Worm (Caenorhabditis elegans) whole organism, L3 larva: Measurements from ENCODE around the gene zfp-1.

Experiments
- R02D3.7 ChIP-seq: fragments of 150-350 bp; optimal IDR thresholded peaks from 2 replicates; lab custom pipeline; 2014; ENCODE audit warnings: missing biosample characterization, missing genetic modification characterization
- ZK546.5 ChIP-seq: sonication (generic microtip); optimal IDR thresholded peaks from 2 replicates; lab custom pipeline; 2017; ENCODE audit warnings: missing biosample characterization, missing genetic modification characterization
- aly-2 ChIP-seq: fragments of 150-350 bp; optimal IDR thresholded peaks from 2 replicates; lab custom pipeline; 2014; ENCODE audit warnings: missing biosample characterization, missing genetic modification characterization
- ceh-16 ChIP-seq: sonication (generic microtip); optimal IDR thresholded peaks from 2 replicates; lab custom pipeline; 2017; ENCODE audit warnings: missing biosample characterization, missing genetic modification characterization
- ceh-28 ChIP-seq: fragments of 150-350 bp; optimal IDR thresholded peaks from 2 replicates; lab custom pipeline; 2014; ENCODE audit warnings: missing biosample characterization, missing genetic modification reagents, missing genetic modification characterization
- ceh-9 ChIP-seq: sonication (generic microtip); optimal IDR thresholded peaks from 2 replicates; lab custom pipeline; 2018; ENCODE audit warnings: missing biosample characterization, missing genetic modification characterization
- daf-12 ChIP-seq: fragments of 150-350 bp; optimal IDR thresholded peaks from 2 replicates; lab custom pipeline; 2014; ENCODE audit warnings: missing biosample characterization, missing genetic modification reagents, missing genetic modification characterization
- egl-27 ChIP-seq: sonication (generic microtip); optimal IDR thresholded peaks from 4 replicates; lab custom pipeline; 2017; ENCODE audit warnings: missing biosample characterization, missing genetic modification reagents, missing genetic modification characterization
- egl-5 ChIP-seq: fragments of 150-350 bp; optimal IDR thresholded peaks from 2 replicates; lab custom pipeline; 2017; ENCODE audit warnings: missing biosample characterization, missing genetic modification reagents, missing genetic modification characterization, inconsistent platforms
- elt-1 ChIP-seq: fragments of 150-350 bp; optimal IDR thresholded peaks from 2 replicates; lab custom pipeline; 2014; ENCODE audit warnings: missing biosample characterization, missing genetic modification characterization
- elt-2 ChIP-seq: sonication (generic microtip); optimal IDR thresholded peaks from 2 replicates; lab custom pipeline; 2016; ENCODE audit warnings: missing genetic modification reagents, mild to moderate bottlenecking, missing genetic modification characterization, missing compliant biosample characterization
- elt-3 ChIP-seq, 3 experiments: fragments of 150-350 bp in 1 of 3; sonication (generic microtip) in 2 of 3; optimal IDR thresholded peaks; 2 replicates in 2 of 3; 4 replicates in 1 of 3; lab custom pipeline; 2014 to 2017; ENCODE audit warnings: missing biosample characterization in 3 of 3, missing genetic modification characterization in 3 of 3
- eor-1 ChIP-seq, 2 experiments: fragments of 150-350 bp; optimal IDR thresholded peaks; 2 replicates each; lab custom pipeline; 2014 to 2018; ENCODE audit warnings: missing biosample characterization in 2 of 2, missing genetic modification characterization in 2 of 2
- fkh-10 ChIP-seq: sonication (generic microtip); optimal IDR thresholded peaks from 2 replicates; lab custom pipeline; 2017; ENCODE audit warnings: missing biosample characterization, missing genetic modification reagents, missing genetic modification characterization
- fos-1 ChIP-seq: fragments of 150-350 bp; optimal IDR thresholded peaks from 2 replicates; lab custom pipeline; 2014; ENCODE audit warnings: missing biosample characterization, missing genetic modification characterization
- hmg-11 ChIP-seq: sonication (generic microtip); optimal IDR thresholded peaks from 2 replicates; lab custom pipeline; 2016; ENCODE audit warnings: missing genetic modification characterization, missing compliant biosample characterization
- lin-15B ChIP-seq: fragments of 150-350 bp; optimal IDR thresholded peaks from 2 replicates; lab custom pipeline; 2014; ENCODE audit warnings: missing biosample characterization, missing genetic modification characterization
- lin-39 ChIP-seq: fragments of 150-350 bp; optimal IDR thresholded peaks from 2 replicates; lab custom pipeline; 2018; ENCODE audit warnings: missing biosample characterization, missing genetic modification reagents, missing genetic modification characterization
- lsy-12 ChIP-seq: sonication (generic microtip); optimal IDR thresholded peaks from 2 replicates; lab custom pipeline; 2016; ENCODE audit warnings: mild to moderate bottlenecking, missing genetic modification characterization, missing compliant biosample characterization
- mdl-1 ChIP-seq: fragments of 150-350 bp; optimal IDR thresholded peaks from 2 replicates; lab custom pipeline; 2014; ENCODE audit warnings: missing biosample characterization, missing genetic modification characterization
- mml-1 ChIP-seq: fragments of 150-350 bp; sonication (generic microtip); optimal IDR thresholded peaks from 3 replicates; lab custom pipeline; 2014; ENCODE audit warnings: missing biosample characterization, missing genetic modification characterization
- nfya-1 ChIP-seq: sonication (generic microtip); optimal IDR thresholded peaks from 2 replicates; lab custom pipeline; 2017; ENCODE audit warnings: missing genetic modification characterization, mild to moderate bottlenecking, missing compliant biosample characterization, antibody characterized with exemption, moderate library complexity; ENCODE audit not compliant: insufficient read depth
- nhr-11 ChIP-seq: fragments of 150-350 bp; optimal IDR thresholded peaks from 2 replicates; lab custom pipeline; 2014; ENCODE audit warnings: missing biosample characterization, missing genetic modification characterization
- nhr-12 ChIP-seq: fragments of 150-350 bp; optimal IDR thresholded peaks from 2 replicates; lab custom pipeline; 2014; ENCODE audit warnings: missing biosample characterization, missing genetic modification characterization
- nhr-23 ChIP-seq: fragments of 150-350 bp; optimal IDR thresholded peaks from 2 replicates; lab custom pipeline; 2014; ENCODE audit warnings: missing biosample characterization, missing genetic modification reagents, missing genetic modification characterization
- nhr-25 ChIP-seq: sonication (generic microtip); optimal IDR thresholded peaks from 2 replicates; lab custom pipeline; 2017; ENCODE audit warnings: missing biosample characterization, missing genetic modification characterization
- nhr-28 ChIP-seq: fragments of 150-350 bp; optimal IDR thresholded peaks from 2 replicates; lab custom pipeline; 2014; ENCODE audit warnings: missing biosample characterization, missing genetic modification characterization
- nhr-67 ChIP-seq: fragments of 150-350 bp; optimal IDR thresholded peaks from 2 replicates; lab custom pipeline; 2014; ENCODE audit warnings: missing biosample characterization, missing genetic modification characterization
- nhr-76 ChIP-seq: fragments of 150-350 bp; sonication (generic microtip); optimal IDR thresholded peaks from 5 replicates; lab custom pipeline; 2014; ENCODE audit warnings: missing biosample characterization, missing genetic modification characterization
- nhr-77 ChIP-seq: fragments of 150-350 bp; optimal IDR thresholded peaks from 2 replicates; lab custom pipeline; 2014; ENCODE audit warnings: missing biosample characterization, missing genetic modification characterization
- pha-4 ChIP-seq: fragments of 150-350 bp; optimal IDR thresholded peaks from 2 replicates; lab custom pipeline; 2014; ENCODE audit warnings: missing biosample characterization, missing genetic modification reagents, missing genetic modification characterization
- sea-2 ChIP-seq: fragments of 150-350 bp; sonication (generic microtip); optimal IDR thresholded peaks from 4 replicates; lab custom pipeline; 2014; ENCODE audit warnings: missing biosample characterization, missing genetic modification reagents, missing genetic modification characterization
- skn-1 ChIP-seq: fragments of 150-350 bp; optimal IDR thresholded peaks from 2 replicates; lab custom pipeline; 2014; ENCODE audit warnings: missing biosample characterization, missing genetic modification characterization
- snpc-4 ChIP-seq: fragments of 150-350 bp; optimal IDR thresholded peaks from 2 replicates; lab custom pipeline; 2014; ENCODE audit warnings: missing biosample characterization, missing genetic modification characterization
- tbx-2 ChIP-seq: sonication (generic microtip); optimal IDR thresholded peaks from 2 replicates; lab custom pipeline; 2016; ENCODE audit warnings: mild to moderate bottlenecking, missing genetic modification characterization, missing compliant biosample characterization
- zag-1 ChIP-seq: fragments of 150-350 bp; optimal IDR thresholded peaks from 2 replicates; lab custom pipeline; 2014; ENCODE audit warnings: missing biosample characterization, missing genetic modification characterization
- ztf-11 ChIP-seq: fragments of 150-350 bp; optimal IDR thresholded peaks from 2 replicates; lab custom pipeline; 2014; ENCODE audit warnings: missing biosample characterization, missing genetic modification characterization
- ztf-4 ChIP-seq: fragments of 150-350 bp; optimal IDR thresholded peaks from 2 replicates; lab custom pipeline; 2014; ENCODE audit warnings: missing biosample characterization, missing genetic modification characterization

Gene zfp-1

DNA sequence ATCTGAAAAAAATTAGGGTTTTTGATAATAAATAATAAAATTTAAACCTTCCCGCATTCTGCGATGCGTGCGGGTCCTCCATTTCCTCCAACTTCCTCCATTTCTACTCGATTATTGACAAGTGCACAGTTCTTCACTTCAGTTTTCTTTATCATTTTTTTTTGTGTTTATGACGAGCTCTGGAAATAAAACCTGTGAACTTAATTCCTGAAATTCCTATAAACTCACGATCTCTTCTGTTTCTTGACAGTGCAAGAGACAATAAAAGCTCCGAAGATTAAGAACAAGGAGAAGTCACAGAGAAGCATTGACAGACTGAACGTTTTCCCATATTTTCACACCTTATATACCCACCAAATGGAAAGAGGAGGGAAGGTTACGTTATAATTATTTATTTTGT is 19.5 kb upstream of the zfp-1 start, which contains the start of gene K02D10.3:
Gene K02D10.3, minus strand, starts transcription at position 101 of the 400 bp plus-strand sequence.
- TF ChIP-seq aly-2 (tag; lab: Kevin White, UChicago) (no peak), egl-27 (tag; lab: Kevin White, UChicago) (no peak), ceh-28 (tag; lab: Kevin White, UChicago) (no peak), ceh-9 (no peak), sea-2 (GFP tag; lab: Kevin White, UChicago) (no peak), nhr-23 (no peak), eor-1 (tag; optimal IDR thresholded peaks at IDR 0.05; lab: Kevin White, UChicago) (no peak), tbx-2 (tag; lab: Kevin White, UChicago) (no peak), ztf-11 (tag; lab: Kevin White, UChicago) (no peak)

DNA sequence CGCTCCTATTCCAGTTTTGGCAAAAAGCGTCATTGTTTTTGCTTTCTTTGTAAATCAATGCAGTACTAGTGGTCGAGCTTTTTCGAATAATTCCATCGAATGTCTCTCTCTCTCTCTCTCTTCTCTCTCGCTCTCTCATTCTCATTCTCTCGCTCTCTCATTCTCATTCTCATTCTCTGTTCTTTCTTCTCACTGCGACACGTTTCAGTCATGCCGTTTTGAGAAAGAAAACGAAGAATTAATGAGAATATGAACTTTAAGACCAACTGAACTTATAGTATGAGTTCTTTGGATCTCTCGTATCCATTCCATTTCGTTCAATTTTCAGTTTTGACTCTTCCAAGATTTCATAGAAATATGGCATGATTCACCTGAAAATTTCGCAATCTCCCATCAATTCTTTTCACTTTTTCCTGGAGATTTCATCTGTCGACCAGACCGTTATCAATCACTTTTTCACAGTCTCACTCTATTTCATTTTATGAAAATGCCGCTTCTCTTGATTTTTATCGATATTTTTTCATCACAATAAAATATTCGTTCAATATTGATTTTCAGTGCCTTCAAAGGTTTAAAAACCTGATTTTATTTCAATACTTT is 18.8 kb upstream of the zfp-1 start:
- TF ChIP-seq pha-4: no peak
- no peak for TF ChIP-seq zag-1 (tag; lab: Kevin White, UChicago)
- no peak for TF ChIP-seq R02D3.7 (tag; lab: Kevin White, UChicago)
- TF ChIP-seq daf-12: no peak
- no peak for TF ChIP-seq nhr-23
- no peak for TF ChIP-seq ceh-16 (tag; lab: Kevin White, UChicago)
- TF ChIP-seq egl-5: peak; percentile 9
- no peak for TF ChIP-seq nhr-28 (tag; lab: Kevin White, UChicago)
- no peak for TF ChIP-seq nhr-11 (tag; lab: Kevin White, UChicago)
- no peak for TF ChIP-seq mml-1
- no peak for TF ChIP-seq ceh-28 (tag; lab: Kevin White, UChicago)
- TF ChIP-seq snpc-4 (tag; lab: Kevin White, UChicago): no peak
- TF ChIP-seq skn-1 (tag; lab: Kevin White, UChicago): no peak
- peak; percentile 11 for TF ChIP-seq elt-2 (tag; lab: Kevin White, UChicago)

DNA sequence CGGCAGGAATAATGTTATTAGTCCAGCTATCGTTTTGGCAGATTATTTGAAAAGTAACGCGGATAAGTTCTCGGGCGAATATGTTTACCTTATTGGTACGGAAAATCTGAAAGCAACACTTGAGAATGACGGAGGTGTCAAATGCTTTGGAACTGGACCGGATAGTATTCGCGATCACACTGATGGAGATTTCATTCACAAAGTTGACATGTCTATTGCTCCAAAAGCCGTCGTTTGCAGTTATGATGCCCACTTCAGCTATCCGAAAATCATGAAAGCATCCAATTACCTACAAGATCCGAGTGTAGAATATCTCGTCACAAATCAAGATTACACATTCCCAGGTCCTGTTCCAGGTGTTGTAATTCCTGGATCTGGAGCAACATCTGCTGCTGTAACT is 18.0 kb upstream of the zfp-1 start:
- TF ChIP-seq nhr-25: no peak
- TF ChIP-seq nhr-23: no peak
- TF ChIP-seq mdl-1 (tag; lab: Kevin White, UChicago): no peak
- TF ChIP-seq mml-1: no peak
- no peak for TF ChIP-seq ceh-16 (tag; lab: Kevin White, UChicago)
- TF ChIP-seq ZK546.5 (tag; lab: Kevin White, UChicago): no peak
- no peak for TF ChIP-seq snpc-4 (tag; lab: Kevin White, UChicago)
- TF ChIP-seq pha-4: no peak
- TF ChIP-seq egl-5: no peak
- no peak for TF ChIP-seq nhr-11 (tag; lab: Kevin White, UChicago)
- no peak for TF ChIP-seq nhr-67 (tag; lab: Kevin White, UChicago)
- no peak for TF ChIP-seq elt-1
- TF ChIP-seq tbx-2 (tag; lab: Kevin White, UChicago): no peak
- no peak for TF ChIP-seq lin-39
- TF ChIP-seq nhr-28 (tag; lab: Kevin White, UChicago): no peak
- TF ChIP-seq nhr-12: no peak
- TF ChIP-seq elt-3 (tag; optimal IDR thresholded peaks at IDR 0.05; lab: Kevin White, UChicago): no peak
- no peak for TF ChIP-seq hmg-11 (tag; lab: Kevin White, UChicago)
- TF ChIP-seq zag-1 (tag; lab: Kevin White, UChicago): no peak
- no peak for TF ChIP-seq lin-15B (tag; lab: Kevin White, UChicago)
- TF ChIP-seq, all 47 proteins: peak for 0

DNA sequence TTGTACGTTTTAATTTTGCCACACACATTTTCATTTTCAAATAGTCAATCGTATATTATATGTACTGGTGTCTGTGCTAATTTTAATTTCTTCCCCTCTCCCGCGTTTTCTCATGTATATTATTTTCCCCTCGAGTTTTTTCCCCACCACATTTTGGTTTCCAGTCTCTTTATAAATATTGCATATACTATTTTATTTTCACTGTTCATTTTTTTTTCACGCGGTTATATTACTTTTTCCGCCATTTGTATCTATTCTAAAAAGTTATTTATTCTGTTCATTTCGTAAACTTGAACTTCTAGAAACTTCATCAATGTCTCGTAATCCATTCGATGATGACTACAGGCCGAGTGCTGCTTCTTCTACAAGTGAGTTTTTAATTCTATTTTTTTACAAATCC is 15.4 kb upstream of the zfp-1 start, which contains the start of gene snap-29:
Gene snap-29, plus strand, starts transcription at position 301 of the 400 bp plus-strand sequence.
- TF ChIP-seq skn-1 (tag; lab: Kevin White, UChicago) (no peak), ztf-4 (tag; lab: Kevin White, UChicago) (no peak), fkh-10 (GFP tag; lab: Kevin White, UChicago) (no peak), nhr-25 (no peak)

DNA sequence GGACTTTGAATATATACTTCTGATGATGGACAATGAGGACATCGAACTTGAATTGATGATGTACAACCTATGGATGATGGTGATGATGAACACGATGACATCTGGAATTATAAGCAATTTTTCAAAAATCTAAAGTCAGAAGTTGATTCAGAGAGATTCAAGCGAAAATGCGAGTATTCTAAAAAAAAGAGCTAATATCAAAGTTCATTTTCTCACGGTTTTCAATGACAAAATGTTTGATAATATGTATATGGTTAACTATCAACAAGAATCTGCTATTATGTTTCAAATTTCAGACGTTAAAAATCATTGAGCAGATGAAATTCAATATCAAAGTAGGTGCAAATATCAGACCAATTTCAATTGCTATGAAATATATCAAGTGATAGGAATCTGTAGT is 11.4 kb upstream of the zfp-1 start, which contains the start of gene K02D10.4:
Gene K02D10.4, minus strand, starts transcription at position 101 of the 400 bp plus-strand sequence.
- TF ChIP-seq snpc-4 (tag; lab: Kevin White, UChicago) (no peak), nhr-76 (tag; lab: Kevin White, UChicago) (no peak), mdl-1 (tag; lab: Kevin White, UChicago) (no peak), pha-4 (no peak), ceh-9 (no peak), nhr-11 (tag; lab: Kevin White, UChicago) (no peak), nfya-1 (tag; lab: Kevin White, UChicago) (no peak), elt-3 (tag; optimal IDR thresholded peaks at IDR 0.05; lab: Kevin White, UChicago) (no peak), nhr-23 (no peak), aly-2 (tag; lab: Kevin White, UChicago) (no peak), lsy-12 (tag; lab: Kevin White, UChicago) (no peak), nhr-77 (no peak), ceh-28 (tag; lab: Kevin White, UChicago) (no peak), ztf-4 (tag; lab: Kevin White, UChicago) (no peak), fkh-10 (GFP tag; lab: Kevin White, UChicago) (no peak), egl-27 (tag; lab: Kevin White, UChicago) (no peak), nhr-25 (no peak), egl-5 (no peak), fos-1 (tag; lab: Kevin White, UChicago) (no peak), lin-39 (no peak)
